Worm (Caenorhabditis elegans): ENCODE data around the gene nurf-1.

- no peak for TF ChIP-seq ces-1 (GFP tag; optimal IDR thresholded peaks at IDR 0.05)
- no peak for TF ChIP-seq unc-62 (GFP tag; optimal IDR thresholded peaks at IDR 0.05)
- TF ChIP-seq flh-1 (GFP tag; optimal IDR thresholded peaks at IDR 0.05): no peak
- TF ChIP-seq M03D4.4 (tag; optimal IDR thresholded peaks at IDR 0.05): no peak
- no peak for TF ChIP-seq ztf-11 (tag; optimal IDR thresholded peaks at IDR 0.05)
- no peak for TF ChIP-seq nhr-76 (tag; optimal IDR thresholded peaks at IDR 0.05)
- no peak for TF ChIP-seq ham-2 (GFP tag; optimal IDR thresholded peaks at IDR 0.05)
- no peak for TF ChIP-seq nhr-12 (tag; optimal IDR thresholded peaks at IDR 0.05)
- TF ChIP-seq sem-2 (GFP tag; optimal IDR thresholded peaks at IDR 0.05): no peak
Observed at ce11 chrII:14388213-14388612, 2.3 kb upstream of the nurf-1 start, which contains the start of gene F26H11.8.

Data from whole organism, mixed stage, embryonic.